Worm (Caenorhabditis elegans): ENCODE data around the gene spp-1.

The spp-1 gene

DNA sequence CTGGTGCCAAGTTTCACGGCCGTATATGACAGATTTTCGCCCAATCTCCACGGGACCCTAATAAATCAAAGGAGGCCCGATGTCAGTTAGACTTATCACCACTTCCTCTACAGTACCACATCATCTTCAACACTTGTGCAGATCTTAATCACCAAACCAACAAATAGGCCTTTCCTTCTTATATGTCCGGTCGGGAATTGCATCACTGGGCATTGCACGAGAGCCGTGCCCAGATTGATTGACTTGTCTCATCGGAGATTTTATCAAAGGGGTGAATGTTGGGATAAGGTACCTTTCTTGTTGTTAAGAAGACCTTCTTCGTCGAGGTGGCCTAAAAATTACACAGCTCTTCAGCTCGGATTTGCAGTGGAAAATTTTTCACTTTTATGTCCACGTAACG is 10.7 kb downstream of the spp-1 start:
- TF ChIP-seq hlh-6 (tag; optimal IDR thresholded peaks at IDR 0.05) = no peak
- no peak for TF ChIP-seq pros-1 (tag; optimal IDR thresholded peaks at IDR 0.05)
- no peak for TF ChIP-seq ceh-9 (tag; optimal IDR thresholded peaks at IDR 0.05)
- no peak for TF ChIP-seq pha-4 (tag; optimal IDR thresholded peaks at IDR 0.05)
- TF ChIP-seq che-1 (tag; optimal IDR thresholded peaks at IDR 0.05) = no peak
- no peak for TF ChIP-seq syd-9 (tag; optimal IDR thresholded peaks at IDR 0.05)
- TF ChIP-seq lin-11 (tag; optimal IDR thresholded peaks at IDR 0.05) = no peak
- no peak for TF ChIP-seq pha-2 (tag; optimal IDR thresholded peaks at IDR 0.05)
- no peak for TF ChIP-seq ceh-24 (tag; optimal IDR thresholded peaks at IDR 0.05)
- TF ChIP-seq hlh-30 (tag; optimal IDR thresholded peaks at IDR 0.05; ENCODE audit: insufficient read depth) = no peak
- no peak for TF ChIP-seq ahr-1 (tag; optimal IDR thresholded peaks at IDR 0.05)
- TF ChIP-seq unc-42 (tag; optimal IDR thresholded peaks at IDR 0.05) = no peak

DNA sequence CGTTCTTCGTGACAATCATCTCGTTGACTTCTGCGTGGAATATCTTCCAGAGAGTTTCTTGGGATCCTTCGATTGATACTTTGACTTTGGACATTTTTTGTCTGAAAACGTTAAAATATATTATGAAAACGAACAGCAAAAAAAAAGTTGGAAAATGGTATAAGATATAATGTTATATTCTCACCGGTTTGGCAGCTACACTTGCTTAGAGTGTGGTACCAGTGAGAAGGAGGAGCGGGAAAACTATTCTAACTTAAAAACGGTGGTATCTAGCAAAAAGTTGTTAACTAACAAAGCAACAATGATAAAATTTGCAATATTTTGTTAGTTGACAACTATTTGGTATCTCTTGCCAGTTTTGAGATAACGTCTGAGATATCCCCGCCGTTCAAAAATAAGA is 13.7 kb downstream of the spp-1 start, which contains the start of gene tbx-9:
Gene tbx-9, minus strand, starts transcription at position 101 of the 400 bp plus-strand sequence.
- no peak for TF ChIP-seq unc-3 (GFP tag; conservative IDR thresholded peaks at IDR 0.05)
- no peak for TF ChIP-seq unc-3 (tag; optimal IDR thresholded peaks at IDR 0.05)
- no peak for TF ChIP-seq ttx-3 (tag; optimal IDR thresholded peaks at IDR 0.05)
- no peak for TF ChIP-seq pax-1 (tag; optimal IDR thresholded peaks at IDR 0.05)
- TF ChIP-seq syd-9 (tag; optimal IDR thresholded peaks at IDR 0.05) = no peak

DNA sequence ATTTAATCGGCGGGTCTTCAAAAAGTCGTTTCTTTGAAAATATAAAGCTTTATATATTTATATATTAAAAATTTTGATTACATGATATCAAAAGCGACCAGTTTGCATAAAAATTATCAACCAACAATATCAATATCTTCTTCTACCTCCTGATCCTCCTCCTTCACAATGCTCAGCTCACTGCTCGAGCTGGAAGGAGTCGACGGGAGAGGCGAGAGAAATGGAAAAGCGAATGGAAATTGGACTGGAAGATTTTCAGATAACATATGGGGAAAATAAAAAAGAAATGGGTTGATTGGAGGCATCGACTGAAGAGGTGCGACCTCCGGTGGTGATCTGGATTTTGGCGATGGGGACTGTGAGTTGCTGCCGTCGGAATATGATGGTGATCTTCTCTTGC is 15.5 kb downstream of the spp-1 start:
- TF ChIP-seq hlh-8 (tag; optimal IDR thresholded peaks at IDR 0.05) = no peak
- TF ChIP-seq gmeb-2 (tag; optimal IDR thresholded peaks at IDR 0.05) = no peak
- TF ChIP-seq tbx-2 (tag; optimal IDR thresholded peaks at IDR 0.05) = no peak
- no peak for TF ChIP-seq F13H6.1 (tag; optimal IDR thresholded peaks at IDR 0.05)
- TF ChIP-seq hlh-6 (tag; optimal IDR thresholded peaks at IDR 0.05) = no peak
- no peak for TF ChIP-seq ceh-45 (GFP tag; IDR thresholded peaks at IDR 0.05)
- no peak for TF ChIP-seq C08G9.2 (tag; optimal IDR thresholded peaks at IDR 0.05)
- TF ChIP-seq zip-5 (tag; optimal IDR thresholded peaks at IDR 0.05) = no peak
- TF ChIP-seq sox-2 (GFP tag; IDR thresholded peaks at IDR 0.05) = no peak
- no peak for TF ChIP-seq ceh-24 (tag; optimal IDR thresholded peaks at IDR 0.05)
- TF ChIP-seq syd-9 (tag; optimal IDR thresholded peaks at IDR 0.05) = no peak
- no peak for TF ChIP-seq K02D7.2 (tag; optimal IDR thresholded peaks at IDR 0.05)
- TF ChIP-seq odd-2 (tag; optimal IDR thresholded peaks at IDR 0.05) = no peak
- no peak for TF ChIP-seq ama-1 (optimal IDR thresholded peaks at IDR 0.05)
- no peak for TF ChIP-seq C38D4.7 (GFP tag; optimal IDR thresholded peaks at IDR 0.05)

DNA sequence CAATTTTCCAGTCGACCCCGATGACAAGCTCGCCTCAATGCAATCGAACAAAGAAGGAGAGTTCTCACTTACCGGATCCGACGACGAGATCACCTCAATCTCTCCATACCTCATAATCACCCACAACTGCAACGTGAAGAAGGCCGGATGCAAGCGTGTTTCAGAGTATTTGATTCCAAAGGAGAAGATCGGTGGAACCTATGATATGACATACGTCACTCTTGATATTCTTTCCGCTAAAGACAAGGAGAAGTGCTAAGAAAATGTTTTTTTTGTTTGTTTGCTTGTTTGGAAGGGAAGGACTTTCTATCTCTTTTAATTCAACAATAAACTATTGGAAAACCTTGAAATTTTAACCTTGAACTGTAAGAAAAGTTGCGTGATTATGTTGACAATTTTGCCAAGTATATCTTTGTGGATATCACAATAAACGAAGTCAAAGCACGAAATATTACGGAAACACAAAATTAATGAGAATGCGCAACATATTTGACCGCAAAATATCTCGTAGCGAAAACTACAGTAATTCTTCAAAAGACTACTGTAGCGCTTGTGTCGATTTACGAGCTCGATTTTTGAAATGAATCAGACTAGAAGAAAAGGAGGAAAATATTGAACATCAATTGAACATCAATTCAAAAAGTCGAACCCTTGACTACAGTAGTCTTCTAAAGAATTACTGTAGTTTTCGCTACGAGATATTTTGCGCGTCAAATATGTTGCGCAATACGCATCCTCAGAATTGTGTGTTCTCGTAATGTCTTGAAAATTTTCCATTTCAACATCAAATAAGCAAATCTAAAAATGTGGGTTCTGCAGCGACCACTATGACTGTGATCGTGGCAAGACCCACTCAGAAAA is 16.2 kb downstream of the spp-1 start:
- no peak for TF ChIP-seq ceh-9 (tag; optimal IDR thresholded peaks at IDR 0.05)
- TF ChIP-seq hlh-13 (GFP tag; optimal IDR thresholded peaks at IDR 0.05) = no peak
- no peak for TF ChIP-seq ceh-30 (tag; optimal IDR thresholded peaks at IDR 0.05)
- TF ChIP-seq fkh-6 (tag; optimal IDR thresholded peaks at IDR 0.05) = no peak
- TF ChIP-seq fax-1 (tag; optimal IDR thresholded peaks at IDR 0.05) = no peak
- TF ChIP-seq ttx-3 (tag; optimal IDR thresholded peaks at IDR 0.05) = no peak
- no peak for TF ChIP-seq sdc-2 (tag; optimal IDR thresholded peaks at IDR 0.05)
- no peak for TF ChIP-seq nhr-11 (tag; optimal IDR thresholded peaks at IDR 0.05)
- no peak for TF ChIP-seq hlh-15 (tag; optimal IDR thresholded peaks at IDR 0.05)
- no peak for TF ChIP-seq ceh-19 (GFP tag; optimal IDR thresholded peaks at IDR 0.05)
- no peak for TF ChIP-seq rnt-1 (tag; optimal IDR thresholded peaks at IDR 0.05)
- TF ChIP-seq pros-1 (tag; optimal IDR thresholded peaks at IDR 0.05) = no peak
- TF ChIP-seq sox-4 (tag; optimal IDR thresholded peaks at IDR 0.05) = no peak
- TF ChIP-seq unc-3 (GFP tag; conservative IDR thresholded peaks at IDR 0.05) = no peak
- TF ChIP-seq unc-3 (tag; optimal IDR thresholded peaks at IDR 0.05) = no peak
- TF ChIP-seq zip-5 (tag; optimal IDR thresholded peaks at IDR 0.05) = no peak
